Fruit fly (Drosophila melanogaster) whole organism, embryonic: Measurements from ENCODE around the gene dar1.

ENCODE experiments used
- C15 ChIP-seq: fragments of 200-800 bp; sonication (Bioruptor generic); IDR thresholded peaks from 3 replicates; pipeline ENCODE4 v1.3.6; 2022; ENCODE audit warnings: missing biosample characterization, missing genetic modification characterization
- CG10366 ChIP-seq: fragments of 200-800 bp; sonication (Bioruptor generic); IDR thresholded peaks from 2 replicates; pipeline ENCODE4 v1.3.6; 2022; ENCODE audit warnings: missing biosample characterization, missing genetic modification characterization
- CG11504 ChIP-seq: fragments of 200-800 bp; sonication (Bioruptor generic); optimal IDR thresholded peaks from 3 replicates; lab custom pipeline; 2019; ENCODE audit warnings: missing biosample characterization, mild to moderate bottlenecking, missing genetic modification characterization, moderate library complexity
- CG11723 ChIP-seq: fragments of 200-800 bp; sonication (Bioruptor generic); optimal IDR thresholded peaks from 2 replicates; lab custom pipeline; 2017; ENCODE audit warnings: missing biosample characterization, mild to moderate bottlenecking, missing genetic modification characterization
- CG13424 ChIP-seq: fragments of 200-800 bp; sonication (Bioruptor generic); optimal IDR thresholded peaks from 2 replicates; lab custom pipeline; 2019; ENCODE audit warnings: missing biosample characterization, mild to moderate bottlenecking, missing genetic modification characterization, moderate library complexity
- CG1602 ChIP-seq: fragments of 200-800 bp; sonication (Bioruptor generic); optimal IDR thresholded peaks from 3 replicates; lab custom pipeline; 2016; ENCODE audit warnings: missing biosample characterization, missing genetic modification characterization
- CG17385 ChIP-seq: fragments of 200-800 bp; sonication (Bioruptor generic); optimal IDR thresholded peaks from 3 replicates; lab custom pipeline; 2018; ENCODE audit warnings: missing biosample characterization, mild to moderate bottlenecking, missing genetic modification characterization
- CG1792 ChIP-seq: fragments of 200-800 bp; sonication (Bioruptor generic); optimal IDR thresholded peaks from 2 replicates; lab custom pipeline; 2016; ENCODE audit warnings: missing biosample characterization, missing genetic modification characterization
- CG2712 ChIP-seq: fragments of 200-800 bp; optimal IDR thresholded peaks from 3 replicates; lab custom pipeline; 2019; ENCODE audit warnings: missing biosample characterization, mild to moderate bottlenecking, missing genetic modification characterization, moderate library complexity
- CG30403 ChIP-seq: fragments of 200-800 bp; sonication (Bioruptor generic); optimal IDR thresholded peaks from 3 replicates; lab custom pipeline; 2016; ENCODE audit warnings: missing biosample characterization, missing genetic modification characterization
- CG31441 ChIP-seq: fragments of 200-800 bp; sonication (Bioruptor generic); IDR thresholded peaks from 2 replicates; pipeline ENCODE4 v1.3.6; 2022; ENCODE audit warnings: missing biosample characterization, missing genetic modification characterization
- CG43689 ChIP-seq: fragments of 200-800 bp; sonication (Bioruptor generic); IDR thresholded peaks from 2 replicates; pipeline ENCODE4 v1.3.6; 2022; ENCODE audit warnings: missing biosample characterization, missing genetic modification characterization
- CG4707 ChIP-seq: fragments of 200-800 bp; sonication (Bioruptor generic); optimal IDR thresholded peaks from 2 replicates; lab custom pipeline; 2018; ENCODE audit warnings: missing biosample characterization, mild to moderate bottlenecking, missing genetic modification characterization, moderate library complexity
- CG4820 ChIP-seq: fragments of 200-800 bp; sonication (Bioruptor generic); optimal IDR thresholded peaks from 3 replicates; lab custom pipeline; 2016; ENCODE audit warnings: missing biosample characterization, missing genetic modification characterization
- CG6254 ChIP-seq: fragments of 200-800 bp; sonication (Bioruptor generic); optimal IDR thresholded peaks from 3 replicates; lab custom pipeline; 2017; ENCODE audit warnings: mild to moderate bottlenecking, missing biosample characterization, missing genetic modification reagents, missing genetic modification characterization
- CG6854 ChIP-seq: fragments of 200-800 bp; sonication (Bioruptor generic); optimal IDR thresholded peaks from 3 replicates; lab custom pipeline; 2017; ENCODE audit warnings: missing biosample characterization, mild to moderate bottlenecking, missing genetic modification characterization
- CG7556 ChIP-seq: fragments of 200-800 bp; sonication (Bioruptor generic); optimal IDR thresholded peaks from 2 replicates; lab custom pipeline; 2017; ENCODE audit warnings: missing biosample characterization, mild to moderate bottlenecking, missing genetic modification characterization
- CG8478 ChIP-seq: fragments of >200 bp; optimal IDR thresholded peaks from 2 replicates; lab custom pipeline; 2018
- CG8765 ChIP-seq: fragments of 200-800 bp; sonication (Bioruptor generic); IDR thresholded peaks from 2 replicates; pipeline ENCODE4 v1.3.6; 2022; ENCODE audit warnings: missing biosample characterization, missing genetic modification characterization
- CTCF ChIP-seq: fragments of 200-800 bp; sonication (Bioruptor generic); optimal IDR thresholded peaks from 2 replicates; lab custom pipeline; 2017; ENCODE audit warnings: missing biosample characterization, mild to moderate bottlenecking, missing genetic modification characterization, moderate library complexity
- Deaf1 ChIP-seq: fragments of 200-800 bp; optimal IDR thresholded peaks from 3 replicates; lab custom pipeline; 2019; ENCODE audit warnings: missing biosample characterization, mild to moderate bottlenecking, missing genetic modification characterization, moderate library complexity
- Dek ChIP-seq: fragments of 200-800 bp; sonication (Bioruptor generic); optimal IDR thresholded peaks from 3 replicates; lab custom pipeline; 2019; ENCODE audit warnings: missing biosample characterization, mild to moderate bottlenecking, missing genetic modification characterization, moderate library complexity
- Dip2 ChIP-seq: fragments of 200-800 bp; sonication (Bioruptor generic); IDR thresholded peaks from 2 replicates; pipeline ENCODE4 v1.3.6; 2022; ENCODE audit warnings: missing biosample characterization, missing genetic modification characterization
- Drgx ChIP-seq: fragments of 200-800 bp; sonication (Bioruptor generic); IDR thresholded peaks from 2 replicates; pipeline ENCODE4 v1.3.6; 2022; ENCODE audit warnings: missing biosample characterization, missing genetic modification characterization
- HHEX ChIP-seq: fragments of 200-800 bp; sonication (Bioruptor generic); optimal IDR thresholded peaks from 3 replicates; lab custom pipeline; 2017; ENCODE audit warnings: missing biosample characterization, mild to moderate bottlenecking, missing genetic modification characterization, missing genetic modification reagents
- HmgZ ChIP-seq: fragments of 200-800 bp; sonication (Bioruptor generic); optimal IDR thresholded peaks from 2 replicates; lab custom pipeline; 2018; ENCODE audit warnings: missing biosample characterization, mild to moderate bottlenecking, missing genetic modification characterization
- Nf-YC ChIP-seq: fragments of 200-800 bp; optimal IDR thresholded peaks from 3 replicates; lab custom pipeline; 2019; ENCODE audit warnings: missing biosample characterization, mild to moderate bottlenecking, missing genetic modification characterization, moderate library complexity
- Oli ChIP-seq: fragments of 200-800 bp; sonication (Bioruptor generic); optimal IDR thresholded peaks from 2 replicates; lab custom pipeline; 2018; ENCODE audit warnings: missing biosample characterization, mild to moderate bottlenecking, missing genetic modification characterization, moderate library complexity
- Sin3A ChIP-seq: fragments of >200 bp; optimal IDR thresholded peaks from 2 replicates; lab custom pipeline; 2018
- TFAM ChIP-seq: fragments of 200-800 bp; sonication (Bioruptor generic); optimal IDR thresholded peaks from 2 replicates; lab custom pipeline; 2017; ENCODE audit warnings: missing biosample characterization, missing genetic modification characterization, inconsistent platforms
- Taf1 ChIP-seq: fragments of 200-800 bp; sonication (Bioruptor generic); IDR thresholded peaks from 2 replicates; pipeline ENCODE4 v1.3.6; 2022; ENCODE audit warnings: missing biosample characterization, missing genetic modification characterization
- Vsx1 ChIP-seq: fragments of 200-800 bp; sonication (Bioruptor generic); optimal IDR thresholded peaks from 2 replicates; lab custom pipeline; 2017; ENCODE audit warnings: missing biosample characterization, mild to moderate bottlenecking, missing genetic modification characterization, missing genetic modification reagents
- ac ChIP-seq: fragments of 200-800 bp; sonication (Bioruptor generic); optimal IDR thresholded peaks from 3 replicates; lab custom pipeline; 2017; ENCODE audit warnings: missing biosample characterization, mild to moderate bottlenecking, missing genetic modification characterization
- danr ChIP-seq: fragments of 200-800 bp; sonication (Bioruptor generic); IDR thresholded peaks from 2 replicates; pipeline ENCODE4 v1.3.6; 2022; ENCODE audit warnings: missing biosample characterization, missing genetic modification characterization
- dmrt99B ChIP-seq: fragments of 200-800 bp; sonication (Bioruptor generic); optimal IDR thresholded peaks from 2 replicates; lab custom pipeline; 2018; ENCODE audit warnings: missing biosample characterization, mild to moderate bottlenecking, missing genetic modification characterization, moderate library complexity
- fd3F ChIP-seq: fragments of 200-800 bp; sonication (Bioruptor generic); optimal IDR thresholded peaks from 2 replicates; lab custom pipeline; 2018; ENCODE audit warnings: missing biosample characterization, mild to moderate bottlenecking, missing genetic modification characterization, moderate library complexity
- fd64A ChIP-seq: fragments of 200-800 bp; sonication (Bioruptor generic); optimal IDR thresholded peaks from 3 replicates; lab custom pipeline; 2018; ENCODE audit warnings: missing biosample characterization, mild to moderate bottlenecking, missing genetic modification characterization
- gfzf ChIP-seq: fragments of 200-800 bp; sonication (Bioruptor generic); optimal IDR thresholded peaks from 2 replicates; lab custom pipeline; 2016; ENCODE audit warnings: missing biosample characterization, mild to moderate bottlenecking, missing genetic modification characterization, moderate library complexity
- grau ChIP-seq: fragments of 200-800 bp; optimal IDR thresholded peaks from 3 replicates; lab custom pipeline; 2019; ENCODE audit warnings: missing biosample characterization, mild to moderate bottlenecking, missing genetic modification characterization, moderate library complexity
- hkb ChIP-seq, 2 experiments: fragments of 200-800 bp in 1 of 2; fragments of >200 bp in 1 of 2; sonication (Bioruptor generic) in 1 of 2; IDR thresholded peaks in 1 of 2; optimal IDR thresholded peaks in 1 of 2; 2 replicates each; pipeline versions ENCODE4 v1.3.6 to Lab custom; 2017 to 2022; ENCODE audit warnings: missing biosample characterization in 1 of 2, missing genetic modification characterization in 1 of 2
- kni ChIP-seq: fragments of 200-800 bp; sonication (Bioruptor generic); optimal IDR thresholded peaks from 3 replicates; lab custom pipeline; 2017; ENCODE audit warnings: mild to moderate bottlenecking, missing biosample characterization, missing genetic modification reagents, missing genetic modification characterization
- lbe ChIP-seq: fragments of 200-800 bp; sonication (Bioruptor generic); optimal IDR thresholded peaks from 2 replicates; lab custom pipeline; 2016; ENCODE audit warnings: missing biosample characterization, mild to moderate bottlenecking, missing genetic modification characterization
- lov ChIP-seq, 2 experiments: fragments of 200-800 bp in 1 of 2; fragments of >200 bp in 1 of 2; sonication (Bioruptor generic) in 1 of 2; IDR thresholded peaks in 1 of 2; optimal IDR thresholded peaks in 1 of 2; 2 replicates in 1 of 2; 3 replicates in 1 of 2; pipeline versions ENCODE4 v1.3.6 to Lab custom; 2017 to 2022; ENCODE audit warnings: missing biosample characterization in 1 of 2, missing genetic modification characterization in 1 of 2
- ranshi ChIP-seq: fragments of 200-800 bp; sonication (Bioruptor generic); IDR thresholded peaks from 2 replicates; pipeline ENCODE4 v1.3.6; 2022; ENCODE audit warnings: missing biosample characterization, missing genetic modification characterization
- row ChIP-seq: fragments of 200-800 bp; sonication (Bioruptor generic); IDR thresholded peaks from 3 replicates; pipeline ENCODE4 v1.3.6; 2022; ENCODE audit warnings: missing biosample characterization, missing genetic modification characterization
- sima ChIP-seq: fragments of 200-800 bp; sonication (Bioruptor generic); optimal IDR thresholded peaks from 2 replicates; lab custom pipeline; 2016; ENCODE audit warnings: missing biosample characterization, missing genetic modification characterization
- sisA ChIP-seq: fragments of 200-800 bp; sonication (Bioruptor generic); IDR thresholded peaks from 2 replicates; pipeline ENCODE4 v1.3.6; 2022; ENCODE audit warnings: missing biosample characterization, missing genetic modification characterization
- sug ChIP-seq: fragments of 200-800 bp; optimal IDR thresholded peaks from 2 replicates; lab custom pipeline; 2019; ENCODE audit warnings: missing biosample characterization, mild to moderate bottlenecking, missing genetic modification characterization, moderate library complexity
- tx ChIP-seq: fragments of 200-800 bp; sonication (Bioruptor generic); optimal IDR thresholded peaks from 2 replicates; lab custom pipeline; 2016; ENCODE audit warnings: missing biosample characterization, missing genetic modification characterization
- unc-4 ChIP-seq: fragments of 200-800 bp; sonication (Bioruptor generic); IDR thresholded peaks from 2 replicates; pipeline ENCODE4 v1.3.6; 2022; ENCODE audit warnings: missing biosample characterization, missing genetic modification characterization; ENCODE audit not compliant: partially characterized antibody
- zen2 ChIP-seq: fragments of 200-800 bp; sonication (Bioruptor generic); IDR thresholded peaks from 3 replicates; pipeline ENCODE4 v1.3.6; 2022; ENCODE audit warnings: missing biosample characterization, missing genetic modification characterization; ENCODE audit not compliant: partially characterized antibody

dar1 gene

dm6 chr3L:3617252-3617651 is 8.9 kb upstream of the dar1 start (continued):
- TF ChIP-seq CG6254 (GFP tag; lab: Kevin White, UChicago) (peak; percentile 74), CG13424 (tag; lab: Kevin White, UChicago) (peak; percentile 77), ac (peak; percentile 76), Sin3A (lab: Kevin White, UChicago) (no peak), Nf-YC (tag; lab: Kevin White, UChicago) (no peak), Dip2 (GFP tag; lab: Robert Waterston, UW) (no peak), hkb (optimal IDR thresholded peaks at IDR 0.05; lab: Kevin White, UChicago) (no peak), hkb (GFP tag; IDR thresholded peaks at IDR 0.05; lab: Robert Waterston, UW) (peak; percentile 82), CG1792 (GFP tag; lab: Kevin White, UChicago) (peak; percentile 43), fd3F (GFP tag; lab: Kevin White, UChicago) (no peak), HHEX (peak; percentile 57), CG6854 (GFP tag; lab: Kevin White, UChicago) (no peak), lbe (GFP tag; lab: Kevin White, UChicago) (peak; percentile 80), CG30403 (peak; percentile 83), CG8765 (GFP tag; lab: Robert Waterston, UW) (peak; percentile 86), CG43689 (no peak), Vsx1 (GFP tag; lab: Kevin White, UChicago) (no peak), ranshi (GFP tag; lab: Robert Waterston, UW) (peak; percentile 64; the same call in 1 of the 2 replicates), HmgZ (tag; lab: Kevin White, UChicago) (peak; percentile 64), lov (optimal IDR thresholded peaks at IDR 0.05; lab: Kevin White, UChicago) (no peak), lov (GFP tag; IDR thresholded peaks at IDR 0.05; lab: Robert Waterston, UW) (peak; percentile 84), sisA (peak; percentile 82), CG2712 (tag; lab: Kevin White, UChicago) (peak; percentile 94), gfzf (GFP tag; lab: Kevin White, UChicago) (no peak), Taf1 (GFP tag; lab: Robert Waterston, UW) (peak; percentile 38; the same call in 1 of the 2 replicates), CTCF (no peak), dmrt99B (tag; lab: Kevin White, UChicago) (peak; percentile 75), CG4820 (GFP tag; lab: Kevin White, UChicago) (peak; percentile 82), danr (GFP tag; lab: Robert Waterston, UW) (peak; percentile 43), fd64A (GFP tag; lab: Kevin White, UChicago) (no peak), TFAM (peak; percentile 37), CG4707 (GFP tag; lab: Kevin White, UChicago) (peak; percentile 82), CG11504 (tag; lab: Kevin White, UChicago) (peak; percentile 72), kni (peak; percentile 54), Dek (tag; lab: Kevin White, UChicago) (no peak), CG17385 (GFP tag; lab: Kevin White, UChicago) (peak; percentile 71), CG10366 (GFP tag; lab: Robert Waterston, UW) (peak; percentile 67), CG1602 (GFP tag; lab: Kevin White, UChicago) (peak; percentile 84), sug (tag; lab: Kevin White, UChicago) (no peak), Oli (tag; lab: Kevin White, UChicago) (peak; percentile 82), Deaf1 (tag; lab: Kevin White, UChicago) (peak; percentile 33), sima (GFP tag; lab: Kevin White, UChicago) (no peak), grau (peak; percentile 81), CG8478 (lab: Kevin White, UChicago) (no peak), CG31441 (GFP tag; lab: Robert Waterston, UW) (peak; percentile 75), row (GFP tag; lab: Robert Waterston, UW) (peak; percentile 84), tx (GFP tag; lab: Kevin White, UChicago) (peak; percentile 46), CG7556 (peak; percentile 69), zen2 (GFP tag; lab: Robert Waterston, UW) (no peak), CG11723 (GFP tag; lab: Kevin White, UChicago) (peak; percentile 34), Drgx (GFP tag; lab: Robert Waterston, UW) (peak; percentile 59), unc-4 (GFP tag; lab: Robert Waterston, UW) (no peak), C15 (GFP tag; lab: Robert Waterston, UW) (no peak)
